Worm (Caenorhabditis elegans) whole organism, L2 larva: Measurements from ENCODE around the gene ZK673.6.

Experiments
- ZK546.5 ChIP-seq: sonication (generic microtip); optimal IDR thresholded peaks from 2 replicates; lab custom pipeline; 2017; ENCODE audit warnings: missing biosample characterization, missing genetic modification characterization
- aly-2 ChIP-seq: fragments of 150-350 bp; optimal IDR thresholded peaks from 2 replicates; lab custom pipeline; 2014; ENCODE audit warnings: missing biosample characterization, missing genetic modification characterization
- elt-3 ChIP-seq: sonication (generic microtip); optimal IDR thresholded peaks from 2 replicates; lab custom pipeline; 2017; ENCODE audit warnings: missing biosample characterization, missing genetic modification characterization
- lin-13 ChIP-seq: fragments of 150-350 bp; optimal IDR thresholded peaks from 2 replicates; lab custom pipeline; 2014; ENCODE audit warnings: missing biosample characterization, missing genetic modification reagents, missing genetic modification characterization
- lin-39 ChIP-seq: fragments of 150-350 bp; optimal IDR thresholded peaks from 2 replicates; lab custom pipeline; 2014; ENCODE audit warnings: missing biosample characterization, missing genetic modification reagents, missing genetic modification characterization
- mbf-1 ChIP-seq: sonication (generic microtip); optimal IDR thresholded peaks from 2 replicates; lab custom pipeline; 2017; ENCODE audit warnings: missing biosample characterization, missing genetic modification characterization
- nhr-10 ChIP-seq: sonication (generic microtip); optimal IDR thresholded peaks from 2 replicates; lab custom pipeline; 2017; ENCODE audit warnings: missing biosample characterization, missing genetic modification characterization
- nhr-12 ChIP-seq: fragments of 150-350 bp; optimal IDR thresholded peaks from 2 replicates; lab custom pipeline; 2014; ENCODE audit warnings: missing biosample characterization, missing genetic modification characterization
- unc-62 ChIP-seq: fragments of 150-350 bp; optimal IDR thresholded peaks from 2 replicates; lab custom pipeline; 2014; ENCODE audit warnings: missing biosample characterization, missing genetic modification reagents, missing genetic modification characterization
- ztf-11 ChIP-seq: sonication (generic microtip); optimal IDR thresholded peaks from 2 replicates; lab custom pipeline; 2017; ENCODE audit warnings: missing biosample characterization, missing genetic modification characterization

DNA sequence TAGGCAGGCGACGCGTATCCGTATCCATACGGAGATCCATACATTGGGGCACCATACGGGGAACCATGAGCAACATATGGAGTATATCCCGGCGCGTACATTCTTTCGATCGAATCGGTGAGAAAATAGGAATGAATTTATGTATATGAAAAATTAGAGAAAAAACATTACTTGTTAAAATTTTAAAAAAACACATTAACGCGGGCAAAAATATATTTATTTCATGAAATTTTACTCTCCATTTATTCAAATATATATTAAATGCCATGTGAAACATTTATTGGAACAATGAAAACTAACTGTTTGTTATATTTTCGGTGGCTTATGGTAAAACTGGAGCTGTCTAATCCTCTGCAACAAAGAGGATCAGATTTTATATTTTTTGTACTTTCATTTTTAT, 7.7 kb upstream of the ZK673.6 start, which contains the start of gene ZK666.2:
- TF ChIP-seq lin-39 (tag; lab: Kevin White, UChicago) (no peak), ztf-11 (tag; lab: Kevin White, UChicago) (no peak), unc-62 (no peak), lin-13 (GFP tag; lab: Kevin White, UChicago) (no peak), elt-3 (tag; lab: Kevin White, UChicago) (no peak), nhr-10 (tag; lab: Kevin White, UChicago) (no peak), mbf-1 (tag; lab: Kevin White, UChicago) (no peak), ZK546.5 (tag; lab: Kevin White, UChicago) (no peak), nhr-12 (tag; lab: Kevin White, UChicago) (no peak), aly-2 (tag; lab: Kevin White, UChicago) (no peak)
